Fruit fly (Drosophila melanogaster) whole organism, embryonic: ENCODE measurements around the gene pug.

ENCODE experiments used
- ATbp ChIP-seq: fragments of 200-800 bp; sonication (Bioruptor generic); optimal IDR thresholded peaks from 2 replicates; lab custom pipeline; 2017; ENCODE audit warnings: missing biosample characterization, mild to moderate bottlenecking, missing genetic modification characterization, missing genetic modification reagents
- Atf3 ChIP-seq: fragments of 200-800 bp; sonication (Bioruptor generic); optimal IDR thresholded peaks from 3 replicates; lab custom pipeline; 2016; ENCODE audit warnings: missing biosample characterization, missing genetic modification characterization
- Bteb2 ChIP-seq: fragments of 200-800 bp; sonication (Bioruptor generic); optimal IDR thresholded peaks from 2 replicates; lab custom pipeline; 2016; ENCODE audit warnings: missing biosample characterization, missing genetic modification characterization
- CG10979 ChIP-seq: fragments of 200-800 bp; sonication (Bioruptor generic); optimal IDR thresholded peaks from 2 replicates; lab custom pipeline; 2018; ENCODE audit warnings: missing biosample characterization, mild to moderate bottlenecking, missing genetic modification characterization, moderate library complexity
- CG12744 ChIP-seq: fragments of 200-800 bp; sonication (Bioruptor generic); optimal IDR thresholded peaks from 2 replicates; lab custom pipeline; 2016; ENCODE audit warnings: missing biosample characterization, missing genetic modification characterization
- CG14441 ChIP-seq: fragments of 200-800 bp; sonication (Bioruptor generic); IDR thresholded peaks from 2 replicates; pipeline ENCODE4 v1.3.6; 2022; ENCODE audit warnings: missing biosample characterization, missing genetic modification characterization
- CG14667 ChIP-seq: fragments of 200-800 bp; sonication (Bioruptor generic); IDR thresholded peaks from 2 replicates; pipeline ENCODE4 v1.3.6; 2022; ENCODE audit warnings: missing biosample characterization, missing genetic modification characterization
- CG1647 ChIP-seq: fragments of 200-800 bp; sonication (Bioruptor generic); optimal IDR thresholded peaks from 3 replicates; lab custom pipeline; 2016; ENCODE audit warnings: missing biosample characterization, missing genetic modification characterization
- CG17328 ChIP-seq: fragments of 200-800 bp; sonication (Bioruptor generic); IDR thresholded peaks from 2 replicates; pipeline ENCODE4 v1.3.6; 2022; ENCODE audit warnings: missing biosample characterization, missing genetic modification characterization
- CG17829 ChIP-seq: fragments of 200-800 bp; optimal IDR thresholded peaks from 2 replicates; lab custom pipeline; 2019; ENCODE audit warnings: missing biosample characterization, mild to moderate bottlenecking, missing genetic modification characterization, moderate library complexity
- CG18262 ChIP-seq: fragments of 200-800 bp; optimal IDR thresholded peaks from 3 replicates; lab custom pipeline; 2019; ENCODE audit warnings: missing biosample characterization, mild to moderate bottlenecking, missing genetic modification characterization, moderate library complexity
- CG1832 ChIP-seq: fragments of 200-800 bp; sonication (Bioruptor generic); optimal IDR thresholded peaks from 2 replicates; lab custom pipeline; 2017; ENCODE audit warnings: missing biosample characterization, mild to moderate bottlenecking, missing genetic modification characterization, inconsistent platforms
- CG2199 ChIP-seq: fragments of 200-800 bp; sonication (Bioruptor generic); IDR thresholded peaks from 3 replicates; pipeline ENCODE4 v1.3.6; 2022; ENCODE audit warnings: missing biosample characterization, missing genetic modification characterization
- CG30403 ChIP-seq: fragments of 200-800 bp; sonication (Bioruptor generic); optimal IDR thresholded peaks from 3 replicates; lab custom pipeline; 2016; ENCODE audit warnings: missing biosample characterization, missing genetic modification characterization
- CG31224 ChIP-seq: fragments of 200-800 bp; sonication (Bioruptor generic); IDR thresholded peaks from 2 replicates; pipeline ENCODE4 v1.3.6; 2022; ENCODE audit warnings: missing biosample characterization, missing genetic modification characterization
- CG3838 ChIP-seq: fragments of 200-800 bp; sonication (Bioruptor generic); optimal IDR thresholded peaks from 3 replicates; lab custom pipeline; 2016; ENCODE audit warnings: missing biosample characterization, missing genetic modification characterization
- CG4360 ChIP-seq: fragments of 200-800 bp; sonication (Bioruptor generic); IDR thresholded peaks from 2 replicates; pipeline ENCODE4 v1.3.6; 2022; ENCODE audit warnings: missing biosample characterization, missing genetic modification characterization
- CG5180 ChIP-seq: fragments of 200-800 bp; sonication (Bioruptor generic); optimal IDR thresholded peaks from 3 replicates; lab custom pipeline; 2017; ENCODE audit warnings: missing biosample characterization, missing genetic modification characterization, mild to moderate bottlenecking, moderate library complexity, missing genetic modification reagents
- CG6791 ChIP-seq: fragments of 200-800 bp; sonication (Bioruptor generic); IDR thresholded peaks from 3 replicates; pipeline ENCODE4 v1.3.6; 2022; ENCODE audit warnings: missing biosample characterization, missing genetic modification characterization; ENCODE audit not compliant: partially characterized antibody
- CG7963 ChIP-seq: fragments of 200-800 bp; sonication (Bioruptor generic); IDR thresholded peaks from 3 replicates; pipeline ENCODE4 v1.3.6; 2022; ENCODE audit warnings: missing biosample characterization, missing genetic modification characterization; ENCODE audit not compliant: partially characterized antibody
- CG8944 ChIP-seq: fragments of 200-800 bp; sonication (Bioruptor generic); optimal IDR thresholded peaks from 3 replicates; lab custom pipeline; 2016; ENCODE audit warnings: missing biosample characterization, missing genetic modification characterization
- CG9215 ChIP-seq: fragments of 200-800 bp; sonication (Bioruptor generic); IDR thresholded peaks from 2 replicates; pipeline ENCODE4 v1.3.6; 2022; ENCODE audit warnings: missing biosample characterization, missing genetic modification characterization
- CG9797 ChIP-seq: fragments of 200-800 bp; sonication (Bioruptor generic); optimal IDR thresholded peaks from 3 replicates; lab custom pipeline; 2018; ENCODE audit warnings: missing biosample characterization, mild to moderate bottlenecking, missing genetic modification characterization
- CG9817 ChIP-seq: fragments of 200-800 bp; sonication (Bioruptor generic); optimal IDR thresholded peaks from 2 replicates; lab custom pipeline; 2018; ENCODE audit warnings: missing biosample characterization, mild to moderate bottlenecking, missing genetic modification characterization, moderate library complexity
- CG9876 ChIP-seq: fragments of 200-800 bp; sonication (Bioruptor generic); optimal IDR thresholded peaks from 2 replicates; lab custom pipeline; 2016; ENCODE audit warnings: missing biosample characterization, missing genetic modification characterization
- Chrac-16 ChIP-seq: fragments of 200-800 bp; sonication (Bioruptor generic); optimal IDR thresholded peaks from 3 replicates; lab custom pipeline; 2016; ENCODE audit warnings: missing biosample characterization, missing genetic modification characterization
- Eip74EF ChIP-seq, 2 experiments: fragments of 200-800 bp in 1 of 2; fragments of >200 bp in 1 of 2; sonication (Bioruptor generic) in 1 of 2; optimal IDR thresholded peaks; 2 replicates each; lab custom pipeline; 2017 to 2019; ENCODE audit warnings: missing biosample characterization in 2 of 2, missing genetic modification characterization in 2 of 2, mild to moderate bottlenecking in 1 of 2, moderate library complexity in 1 of 2
- Fer2 ChIP-seq: fragments of 200-800 bp; sonication (Bioruptor generic); optimal IDR thresholded peaks from 2 replicates; lab custom pipeline; 2018; ENCODE audit warnings: missing biosample characterization, mild to moderate bottlenecking, missing genetic modification characterization, moderate library complexity
- H2.0 ChIP-seq: fragments of 200-800 bp; sonication (Bioruptor generic); IDR thresholded peaks from 2 replicates; pipeline ENCODE4 v1.3.6; 2022; ENCODE audit warnings: missing biosample characterization, missing genetic modification characterization
- Lpt ChIP-seq: fragments of >200 bp; optimal IDR thresholded peaks from 2 replicates; lab custom pipeline; 2018; ENCODE audit warnings: missing biosample characterization, missing genetic modification characterization
- Mes4 ChIP-seq: fragments of 200-800 bp; sonication (Bioruptor generic); optimal IDR thresholded peaks from 2 replicates; lab custom pipeline; 2016; ENCODE audit warnings: missing biosample characterization, missing genetic modification characterization
- Nf-YB ChIP-seq: fragments of 200-800 bp; sonication (Bioruptor generic); optimal IDR thresholded peaks from 3 replicates; lab custom pipeline; 2019; ENCODE audit warnings: missing biosample characterization, mild to moderate bottlenecking, missing genetic modification characterization, moderate library complexity
- Scr ChIP-seq: fragments of 200-800 bp; sonication (Bioruptor generic); IDR thresholded peaks from 2 replicates; pipeline ENCODE4 v1.3.6; 2022; ENCODE audit warnings: missing biosample characterization, missing genetic modification characterization; ENCODE audit not compliant: partially characterized antibody
- amos ChIP-seq: fragments of 200-800 bp; sonication (Bioruptor generic); IDR thresholded peaks from 2 replicates; pipeline ENCODE4 v1.3.6; 2022; ENCODE audit warnings: missing biosample characterization, missing genetic modification characterization; ENCODE audit not compliant: partially characterized antibody
- ap ChIP-seq: fragments of 200-800 bp; sonication (Bioruptor generic); IDR thresholded peaks from 2 replicates; pipeline ENCODE4 v1.3.6; 2022; ENCODE audit warnings: missing biosample characterization, missing genetic modification characterization
- az2 ChIP-seq: fragments of 200-800 bp; sonication (Bioruptor generic); optimal IDR thresholded peaks from 3 replicates; lab custom pipeline; 2016; ENCODE audit warnings: missing biosample characterization, missing genetic modification characterization
- da ChIP-seq: fragments of 200-800 bp; sonication (Bioruptor generic); optimal IDR thresholded peaks from 2 replicates; lab custom pipeline; 2016; ENCODE audit warnings: missing biosample characterization, missing genetic modification characterization
- gsb ChIP-seq: fragments of 200-800 bp; sonication (Bioruptor generic); IDR thresholded peaks from 2 replicates; pipeline ENCODE4 v1.3.6; 2022; ENCODE audit warnings: missing biosample characterization, missing genetic modification characterization
- gt ChIP-seq: fragments of 200-800 bp; sonication (Bioruptor generic); IDR thresholded peaks from 2 replicates; pipeline ENCODE4 v1.3.6; 2022; ENCODE audit warnings: missing biosample characterization, missing genetic modification characterization
- hth ChIP-seq: fragments of >200 bp; optimal IDR thresholded peaks from 2 replicates; lab custom pipeline; 2017; ENCODE audit warnings: inconsistent platforms
- kay ChIP-seq: fragments of 200-800 bp; sonication (Bioruptor generic); optimal IDR thresholded peaks from 2 replicates; lab custom pipeline; 2016; ENCODE audit warnings: missing biosample characterization, missing genetic modification characterization
- lab ChIP-seq: fragments of 200-800 bp; sonication (Bioruptor generic); optimal IDR thresholded peaks from 3 replicates; lab custom pipeline; 2017; ENCODE audit warnings: missing biosample characterization, missing genetic modification characterization, mild to moderate bottlenecking, moderate library complexity, missing genetic modification reagents
- lmd ChIP-seq: fragments of 200-800 bp; sonication (Bioruptor generic); IDR thresholded peaks from 2 replicates; pipeline ENCODE4 v1.3.6; 2022; ENCODE audit warnings: missing biosample characterization, missing genetic modification characterization
- maf-S ChIP-seq: fragments of 200-800 bp; sonication (Bioruptor generic); optimal IDR thresholded peaks from 2 replicates; lab custom pipeline; 2016; ENCODE audit warnings: missing biosample characterization, missing genetic modification characterization
- pita ChIP-seq: fragments of 200-800 bp; sonication (Bioruptor generic); optimal IDR thresholded peaks from 2 replicates; lab custom pipeline; 2017; ENCODE audit warnings: missing biosample characterization, mild to moderate bottlenecking, missing genetic modification characterization
- sens-2 ChIP-seq: fragments of 200-800 bp; sonication (Bioruptor generic); IDR thresholded peaks from 2 replicates; pipeline ENCODE4 v1.3.6; 2022; ENCODE audit warnings: missing biosample characterization, missing genetic modification characterization
- slp2 ChIP-seq: fragments of 200-800 bp; sonication (Bioruptor generic); optimal IDR thresholded peaks from 2 replicates; lab custom pipeline; 2016; ENCODE audit warnings: missing biosample characterization, missing genetic modification characterization
- toy ChIP-seq: fragments of 200-800 bp; sonication (Bioruptor generic); IDR thresholded peaks from 2 replicates; pipeline ENCODE4 v1.3.6; 2022; ENCODE audit warnings: missing biosample characterization, missing genetic modification characterization
- vnd ChIP-seq: fragments of 200-800 bp; sonication (Bioruptor generic); IDR thresholded peaks from 3 replicates; pipeline ENCODE4 v1.3.6; 2022; ENCODE audit warnings: missing biosample characterization, missing genetic modification characterization; ENCODE audit not compliant: partially characterized antibody

Gene pug

DNA sequence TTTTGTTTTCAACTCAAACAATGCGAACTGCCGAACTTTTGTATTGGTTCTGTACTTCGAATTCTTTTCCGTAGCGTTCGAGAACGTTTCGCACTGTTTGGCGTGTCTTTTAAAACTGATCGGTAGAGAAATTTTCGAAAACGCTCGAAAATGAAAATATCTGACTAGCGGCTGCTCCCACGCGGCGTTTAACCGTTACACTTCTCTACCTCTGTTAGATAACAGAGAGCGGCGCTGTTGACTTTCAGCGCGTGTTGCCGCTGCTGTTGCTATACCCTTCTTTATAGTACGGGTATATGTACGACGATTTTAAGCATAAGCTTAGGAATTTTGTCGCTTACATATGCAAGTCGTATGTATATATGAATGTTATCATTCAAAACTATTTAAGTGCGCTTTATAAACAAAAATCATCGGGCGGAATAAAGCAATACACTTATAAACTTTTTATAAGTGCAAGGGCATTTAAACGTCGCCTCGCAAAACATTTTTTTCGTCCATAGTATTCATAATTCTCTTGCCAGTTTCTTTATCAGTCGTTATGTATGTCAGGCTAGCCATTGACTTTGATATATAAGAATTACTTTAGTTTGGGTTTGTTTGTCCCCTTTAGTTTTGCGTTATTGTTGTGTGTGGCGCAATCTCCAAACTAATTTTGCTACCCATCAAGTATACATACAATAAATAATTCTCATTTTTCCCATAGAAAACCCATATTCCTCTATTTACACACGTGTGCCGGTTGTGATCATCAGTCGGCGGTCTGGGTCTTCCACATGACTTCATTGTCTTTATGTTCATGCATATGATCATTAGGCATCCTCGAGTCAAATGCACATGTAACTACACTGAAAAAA is 15.3 kb upstream of the pug start, which contains the start of gene Phyhd1 (continued):
- TF ChIP-seq Nf-YB (GFP tag; lab: Kevin White, UChicago) (peak; percentile 80), sens-2 (GFP tag; lab: Robert Waterston, UW) (peak; percentile 87), lab (GFP tag; lab: Kevin White, UChicago) (peak; percentile 96), kay (GFP tag; lab: Kevin White, UChicago) (peak; percentile 95), maf-S (peak; percentile 96), CG1647 (peak; percentile 94), CG14667 (peak; percentile 83), CG17328 (GFP tag; lab: Robert Waterston, UW) (peak; percentile 93), gsb (GFP tag; lab: Robert Waterston, UW) (peak; percentile 88), CG3838 (GFP tag; lab: Kevin White, UChicago) (peak; percentile 70), Bteb2 (peak; percentile 95), Eip74EF (GFP tag; optimal IDR thresholded peaks at IDR 0.05; lab: Kevin White, UChicago) (peak in 1 of 2 experiments; percentile 91), CG12744 (GFP tag; lab: Kevin White, UChicago) (peak; percentile 93), hth (lab: Kevin White, UChicago) (no peak), gt (GFP tag; lab: Robert Waterston, UW) (peak; percentile 32; the same call in 1 of the 2 replicates), CG8944 (GFP tag; lab: Kevin White, UChicago) (peak; percentile 94), CG30403 (GFP tag; lab: Kevin White, UChicago) (peak; percentile 98), Lpt (GFP tag; lab: Kevin White, UChicago) (no peak), H2.0 (peak; percentile 94), CG9876 (GFP tag; lab: Kevin White, UChicago) (peak; percentile 87), Fer2 (tag; lab: Kevin White, UChicago) (peak; percentile 79), toy (peak; percentile 81), CG6791 (GFP tag; lab: Robert Waterston, UW) (no peak), Atf3 (peak; percentile 91), CG1832 (GFP tag; lab: Kevin White, UChicago) (no peak), CG14441 (GFP tag; lab: Robert Waterston, UW) (peak; percentile 94), Mes4 (GFP tag; lab: Kevin White, UChicago) (peak; percentile 93), CG18262 (peak; percentile 94), CG10979 (tag; lab: Kevin White, UChicago) (peak; percentile 95), slp2 (GFP tag; lab: Kevin White, UChicago) (peak; percentile 93), CG9817 (tag; lab: Kevin White, UChicago) (peak; percentile 95), CG9215 (GFP tag; lab: Robert Waterston, UW) (peak; percentile 84), Chrac-16 (peak; percentile 96), az2 (GFP tag; lab: Kevin White, UChicago) (peak; percentile 96), lmd (GFP tag; lab: Robert Waterston, UW) (peak; percentile 97), ATbp (GFP tag; lab: Kevin White, UChicago) (peak; percentile 97), pita (GFP tag; lab: Kevin White, UChicago) (no peak), CG9797 (GFP tag; lab: Kevin White, UChicago) (peak; percentile 21), CG31224 (peak; percentile 90), ap (GFP tag; lab: Robert Waterston, UW) (peak; percentile 89), vnd (no peak), CG2199 (GFP tag; lab: Robert Waterston, UW) (peak; percentile 95), Scr (GFP tag; lab: Robert Waterston, UW) (no peak), CG17829 (tag; lab: Kevin White, UChicago) (peak; percentile 91), da (GFP tag; lab: Kevin White, UChicago) (peak; percentile 76), CG5180 (peak; percentile 70), amos (GFP tag; lab: Robert Waterston, UW) (no peak), CG7963 (GFP tag; lab: Robert Waterston, UW) (no peak), CG4360 (GFP tag; lab: Robert Waterston, UW) (peak; percentile 77)
